Worm (Caenorhabditis elegans) whole organism, L3 larva: ENCODE results near the gene ptc-3.

Experiments used
- elt-3 ChIP-seq, 3 experiments: fragments of 150-350 bp in 1 of 3; sonication (generic microtip) in 2 of 3; optimal IDR thresholded peaks; 2 replicates in 2 of 3; 4 replicates in 1 of 3; lab custom pipeline; 2014 to 2017; ENCODE audit warnings: missing biosample characterization in 3 of 3, missing genetic modification characterization in 3 of 3
- nhr-12 ChIP-seq: fragments of 150-350 bp; optimal IDR thresholded peaks from 2 replicates; lab custom pipeline; 2014; ENCODE audit warnings: missing biosample characterization, missing genetic modification characterization
- nhr-237 ChIP-seq: fragments of 150-350 bp; optimal IDR thresholded peaks from 2 replicates; lab custom pipeline; 2014; ENCODE audit warnings: missing biosample characterization, missing genetic modification characterization
- nhr-28 ChIP-seq: fragments of 150-350 bp; optimal IDR thresholded peaks from 2 replicates; lab custom pipeline; 2014; ENCODE audit warnings: missing biosample characterization, missing genetic modification characterization
- pqm-1 ChIP-seq: fragments of 150-350 bp; optimal IDR thresholded peaks from 2 replicates; lab custom pipeline; 2017; ENCODE audit warnings: missing biosample characterization, missing genetic modification characterization, inconsistent platforms

DNA sequence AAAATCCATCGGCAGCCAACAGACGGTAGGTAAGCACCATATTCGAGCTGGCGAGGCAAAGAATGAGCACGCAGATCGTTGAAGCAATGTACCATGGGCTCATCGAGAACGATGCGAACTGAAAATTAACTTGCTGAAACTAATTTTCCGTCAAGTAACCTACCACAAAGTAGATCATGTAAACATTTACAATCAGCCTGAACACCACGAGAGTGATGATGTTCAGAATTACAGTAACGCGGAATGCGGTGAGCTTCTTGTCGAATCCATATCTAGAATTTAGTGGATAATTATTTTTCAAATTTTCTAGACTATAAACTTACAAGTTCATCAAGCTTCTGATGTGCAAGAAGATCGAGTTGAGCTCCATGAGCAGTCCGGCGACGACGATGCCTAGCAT is 22.9 kb downstream of the ptc-3 start:
- TF ChIP-seq nhr-237 = no peak
- no peak for TF ChIP-seq nhr-28 (tag; lab: Kevin White, UChicago)
- TF ChIP-seq elt-3 (tag; optimal IDR thresholded peaks at IDR 0.05; lab: Kevin White, UChicago) = no peak
- no peak for TF ChIP-seq nhr-12
- TF ChIP-seq pqm-1 = no peak
